Worm (Caenorhabditis elegans): ENCODE data around the gene nucb-1.

Gene nucb-1

ce11 chrX:10188493-10188895 is 9.0 kb upstream of the nucb-1 start (continued):
- TF ChIP-seq ceh-30 (tag; optimal IDR thresholded peaks at IDR 0.05) = peak; percentile 52
- TF ChIP-seq ceh-19 (GFP tag; optimal IDR thresholded peaks at IDR 0.05) = no peak
- peak; percentile 52 for TF ChIP-seq mec-3 (tag; optimal IDR thresholded peaks at IDR 0.05; ENCODE audit: borderline replicate concordance)
- TF ChIP-seq elt-4 (tag; optimal IDR thresholded peaks at IDR 0.05) = no peak
- TF ChIP-seq pax-1 (tag; optimal IDR thresholded peaks at IDR 0.05) = no peak
- TF ChIP-seq lin-11 (tag; optimal IDR thresholded peaks at IDR 0.05) = no peak
- TF ChIP-seq nhr-232 (tag; optimal IDR thresholded peaks at IDR 0.05) = peak; percentile 20
- peak; percentile 44 for TF ChIP-seq pqm-1 (tag; optimal IDR thresholded peaks at IDR 0.05)
- TF ChIP-seq ttx-3 (tag; optimal IDR thresholded peaks at IDR 0.05) = no peak
- peak; percentile 65 for TF ChIP-seq fax-1 (tag; optimal IDR thresholded peaks at IDR 0.05)
- no peak for TF ChIP-seq sox-2 (GFP tag; IDR thresholded peaks at IDR 0.05)
- peak; percentile 87 for TF ChIP-seq ceh-34 (tag; optimal IDR thresholded peaks at IDR 0.05)
- TF ChIP-seq fkh-6 (tag; optimal IDR thresholded peaks at IDR 0.05) = peak; percentile 35
- TF ChIP-seq ceh-9 (tag; optimal IDR thresholded peaks at IDR 0.05) = no peak
- TF ChIP-seq pat-9 (tag; optimal IDR thresholded peaks at IDR 0.05) = no peak
- no peak for TF ChIP-seq unc-3 (GFP tag; conservative IDR thresholded peaks at IDR 0.05)
- TF ChIP-seq unc-3 (tag; optimal IDR thresholded peaks at IDR 0.05) = no peak
- peak; percentile 71 for TF ChIP-seq unc-42 (tag; optimal IDR thresholded peaks at IDR 0.05)
- peak; percentile 32 for TF ChIP-seq unc-86 (tag; optimal IDR thresholded peaks at IDR 0.05)
- TF ChIP-seq npax-4 (tag; optimal IDR thresholded peaks at IDR 0.05) = no peak
- TF ChIP-seq K02D7.2 (tag; optimal IDR thresholded peaks at IDR 0.05) = peak; percentile 16
- TF ChIP-seq Y22D7AL.16 (tag; optimal IDR thresholded peaks at IDR 0.05) = peak; percentile 48
- TF ChIP-seq odd-2 (tag; optimal IDR thresholded peaks at IDR 0.05) = no peak
- TF ChIP-seq nhr-11 (tag; optimal IDR thresholded peaks at IDR 0.05) = no peak
- TF ChIP-seq hlh-8 (tag; optimal IDR thresholded peaks at IDR 0.05) = peak; percentile 56
- TF ChIP-seq pha-4 (tag; optimal IDR thresholded peaks at IDR 0.05) = no peak
- TF ChIP-seq unc-55 (GFP tag; optimal IDR thresholded peaks at IDR 0.05) = peak; percentile 41
- peak; percentile 26 for TF ChIP-seq ets-4 (tag; optimal IDR thresholded peaks at IDR 0.05)
- no peak for TF ChIP-seq che-1 (tag; optimal IDR thresholded peaks at IDR 0.05)
- TF ChIP-seq ceh-18 (tag; optimal IDR thresholded peaks at IDR 0.05) = peak; percentile 85
- TF ChIP-seq C38D4.7 (GFP tag; optimal IDR thresholded peaks at IDR 0.05) = no peak
- peak; percentile 61 for TF ChIP-seq ceh-14 (tag; optimal IDR thresholded peaks at IDR 0.05)
- peak; percentile 22 for TF ChIP-seq ceh-6 (GFP tag; optimal IDR thresholded peaks at IDR 0.05)
- TF ChIP-seq pros-1 (tag; optimal IDR thresholded peaks at IDR 0.05) = peak; percentile 42
- peak; percentile 72 for TF ChIP-seq rnt-1 (tag; optimal IDR thresholded peaks at IDR 0.05)
- TF ChIP-seq hlh-15 (tag; optimal IDR thresholded peaks at IDR 0.05) = no peak
- TF ChIP-seq ama-1 (optimal IDR thresholded peaks at IDR 0.05) = no peak
- no peak for TF ChIP-seq tbx-7 (tag; optimal IDR thresholded peaks at IDR 0.05)
- no peak for TF ChIP-seq ahr-1 (tag; optimal IDR thresholded peaks at IDR 0.05)
- TF ChIP-seq F13H6.1 (tag; optimal IDR thresholded peaks at IDR 0.05) = peak; percentile 70

ce11 chrX:10189244-10189643 is 8.3 kb upstream of the nucb-1 start:
- TF ChIP-seq fkh-6 (tag; optimal IDR thresholded peaks at IDR 0.05) (no peak), ceh-2 (tag; optimal IDR thresholded peaks at IDR 0.05) (no peak), unc-55 (GFP tag; optimal IDR thresholded peaks at IDR 0.05) (no peak), ceh-6 (GFP tag; optimal IDR thresholded peaks at IDR 0.05) (no peak), ceh-31 (tag; optimal IDR thresholded peaks at IDR 0.05) (no peak), hlh-6 (tag; optimal IDR thresholded peaks at IDR 0.05) (no peak), odd-2 (tag; optimal IDR thresholded peaks at IDR 0.05) (no peak), hlh-30 (tag; optimal IDR thresholded peaks at IDR 0.05; ENCODE audit: insufficient read depth) (no peak), elt-2 (tag; optimal IDR thresholded peaks at IDR 0.05) (no peak), unc-3 (GFP tag; conservative IDR thresholded peaks at IDR 0.05) (no peak), unc-3 (tag; optimal IDR thresholded peaks at IDR 0.05) (no peak), ceh-24 (tag; optimal IDR thresholded peaks at IDR 0.05) (no peak), ceh-30 (tag; optimal IDR thresholded peaks at IDR 0.05) (no peak), che-1 (tag; optimal IDR thresholded peaks at IDR 0.05) (no peak), K02D7.2 (tag; optimal IDR thresholded peaks at IDR 0.05) (no peak), lim-6 (tag; optimal IDR thresholded peaks at IDR 0.05) (no peak), Y22D7AL.16 (tag; optimal IDR thresholded peaks at IDR 0.05) (no peak), unc-42 (tag; optimal IDR thresholded peaks at IDR 0.05) (no peak)

Measured in whole organism, late embryonic.